Worm (Caenorhabditis elegans) whole organism, L4/young adult: Measurements from ENCODE around the gene hdl-2.

Experiments
- dao-5 ChIP-seq: sonication (generic microtip); optimal IDR thresholded peaks from 2 replicates; lab custom pipeline; 2016; ENCODE audit warnings: missing genotype, missing genetic modification characterization, moderate library complexity, missing compliant biosample characterization
- him-1 ChIP-seq: sonication (generic microtip); optimal IDR thresholded peaks from 2 replicates; lab custom pipeline; 2016; ENCODE audit warnings: missing genotype, missing genetic modification reagents, missing genetic modification characterization, missing compliant biosample characterization

ce11 chrIV:8926511-8926910, 52.6 kb downstream of the hdl-2 start:
- TF ChIP-seq dao-5 (tag; lab: Kevin White, UChicago) (no peak), him-1 (no peak)
